Worm (Caenorhabditis elegans) whole organism, L4/young adult: ENCODE data around the gene M163.1.
"Not testable (repeated sequence)": the region's sequence is repeated elsewhere in the genome, so short reads cannot be mapped to it uniquely, and the experiment has no call there.

Experiments used
- W03F9.2 ChIP-seq: fragments of 150-350 bp; optimal IDR thresholded peaks from 2 replicates; lab custom pipeline; 2014; ENCODE audit warnings: missing biosample characterization, missing genetic modification characterization
- dao-5 ChIP-seq: sonication (generic microtip); optimal IDR thresholded peaks from 2 replicates; lab custom pipeline; 2016; ENCODE audit warnings: missing genotype, missing genetic modification characterization, moderate library complexity, missing compliant biosample characterization
- him-1 ChIP-seq: sonication (generic microtip); optimal IDR thresholded peaks from 2 replicates; lab custom pipeline; 2016; ENCODE audit warnings: missing genotype, missing genetic modification reagents, missing genetic modification characterization, missing compliant biosample characterization

M163.1 gene

DNA sequence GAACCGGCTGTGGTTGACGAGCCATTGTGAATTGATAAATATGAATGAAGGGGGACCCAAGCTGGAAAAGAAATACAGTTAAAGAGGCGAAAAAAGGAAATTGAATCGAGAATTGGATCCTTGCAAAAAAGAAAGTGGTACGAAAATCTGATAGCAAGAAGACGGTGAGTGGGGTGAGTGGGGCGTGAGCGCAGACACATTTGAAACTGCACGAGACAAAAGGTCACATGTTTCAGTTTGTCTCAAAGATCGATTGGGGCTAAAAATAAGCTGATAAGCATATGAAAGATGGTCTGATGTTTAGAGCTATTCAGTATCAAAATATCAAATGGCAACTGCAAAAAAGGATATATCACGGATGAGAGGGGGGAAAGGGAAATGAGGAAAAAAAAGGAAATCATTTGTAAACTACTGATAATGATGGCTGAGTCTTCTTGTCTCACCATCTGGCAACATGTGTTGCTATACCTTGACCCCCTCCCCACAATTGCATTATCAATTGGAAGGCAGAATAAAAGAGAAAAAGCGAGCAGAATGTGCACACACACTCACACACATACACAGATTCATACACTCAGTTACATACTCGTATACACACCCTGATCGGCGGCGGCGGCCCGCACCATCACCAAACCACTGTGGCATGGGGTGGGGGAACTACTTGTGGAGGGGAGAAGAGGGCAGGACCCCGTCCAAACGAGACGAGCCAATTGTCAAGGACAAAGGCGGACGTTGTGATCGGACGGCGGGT is at the start of gene M163.1:
TSS of gene M163.1 (minus strand) at position 25 of the 751 bp plus-strand sequence.
- TF ChIP-seq dao-5 (tag; lab: Kevin White, UChicago), result no peak
- TF ChIP-seq him-1, result no peak
- no peak for TF ChIP-seq W03F9.2 (tag; lab: Kevin White, UChicago)

DNA sequence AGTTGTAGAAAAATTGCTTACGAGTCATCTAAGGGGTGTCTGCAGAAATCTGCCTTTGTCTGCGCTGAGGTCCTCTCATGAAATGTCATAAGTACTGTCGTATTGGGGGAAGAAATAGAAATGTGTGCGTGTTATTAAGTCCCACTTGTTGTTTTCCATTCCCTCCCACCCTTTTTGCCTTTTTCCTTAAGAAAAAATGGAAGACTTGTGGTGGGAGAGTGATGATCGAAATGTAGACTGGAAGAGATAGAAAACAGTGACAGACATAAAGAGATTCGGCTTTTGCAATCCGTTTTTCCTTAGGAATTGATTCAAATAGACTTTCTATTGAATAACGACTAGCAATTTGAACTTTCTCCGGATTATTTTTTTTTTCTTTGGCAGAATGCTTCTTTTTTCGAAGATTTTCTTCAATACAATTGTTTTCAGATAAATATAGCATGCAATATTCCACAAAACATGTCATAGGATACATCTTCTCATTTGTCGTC is 46.1 kb upstream of the M163.1 start, which contains the start of gene ram-5:
TSS of gene ram-5 (plus strand) at position 441 of the 491 bp plus-strand sequence.
- no peak for TF ChIP-seq W03F9.2 (tag; lab: Kevin White, UChicago)
- no peak for TF ChIP-seq him-1
- TF ChIP-seq dao-5 (tag; lab: Kevin White, UChicago), result no peak

DNA sequence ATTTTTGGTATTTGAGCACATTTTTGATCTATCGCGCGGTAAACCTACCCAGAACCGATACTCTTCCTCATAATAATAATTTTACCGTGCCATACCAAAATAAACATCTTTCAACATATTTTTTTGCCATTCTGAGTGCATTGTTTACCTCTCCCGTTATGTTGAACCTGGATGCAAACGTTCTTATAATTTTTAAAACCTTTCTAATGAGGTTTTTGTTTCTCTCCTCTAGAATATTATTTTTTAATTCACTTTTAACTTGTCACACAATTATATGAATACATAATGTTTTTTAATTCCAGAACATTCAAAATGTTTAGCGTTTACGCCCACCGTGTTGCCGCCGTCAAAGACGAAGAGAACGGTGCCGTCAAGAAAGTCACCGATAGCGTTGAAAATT is 41.9 kb upstream of the M163.1 start, which contains the start of gene enri-2:
TSS of gene enri-2 (plus strand) at position 301 of the 400 bp plus-strand sequence.
- TF ChIP-seq W03F9.2 (tag; lab: Kevin White, UChicago), result no peak
- TF ChIP-seq dao-5 (tag; lab: Kevin White, UChicago), result no peak
- no peak for TF ChIP-seq him-1

- TF ChIP-seq W03F9.2 (tag; lab: Kevin White, UChicago), result no peak
- no peak for TF ChIP-seq him-1
- TF ChIP-seq dao-5 (tag; lab: Kevin White, UChicago), result no peak
Measured at ce11 chrX:14543224-14543623, 39.6 kb upstream of the M163.1 start, which contains the start of gene T24C2.3. T24C2.3 (plus strand) TSS chrX:14543524.

DNA sequence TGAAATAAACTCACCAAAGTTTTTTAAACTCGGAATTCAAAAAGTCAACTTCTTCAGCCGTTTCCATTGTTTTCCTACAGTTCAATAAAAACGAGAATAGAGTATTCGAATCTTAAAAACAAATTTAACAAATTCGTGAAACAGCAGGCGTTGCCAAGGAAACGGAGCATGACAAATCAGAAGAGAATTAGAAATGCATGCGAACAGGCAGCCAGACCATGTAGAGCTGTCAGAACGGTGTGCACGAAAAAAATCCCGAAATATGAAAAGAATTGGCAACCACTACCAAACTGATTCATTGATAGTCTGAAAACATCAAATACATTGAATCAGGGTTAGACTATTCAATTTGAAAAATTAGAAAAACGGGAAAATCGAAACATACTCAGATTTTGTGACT is 38.4 kb upstream of the M163.1 start, which contains the start of gene fbxa-81:
TSS of gene fbxa-81 (minus strand) at position 101 of the 400 bp plus-strand sequence.
- TF ChIP-seq dao-5 (tag; lab: Kevin White, UChicago), result no peak
- TF ChIP-seq him-1, result no peak
- TF ChIP-seq W03F9.2 (tag; lab: Kevin White, UChicago), result no peak

- TF ChIP-seq him-1 (no peak), W03F9.2 (tag; lab: Kevin White, UChicago) (no peak), dao-5 (tag; lab: Kevin White, UChicago) (no peak)
Measured at ce11 chrX:14539468-14539867, 35.8 kb upstream of the M163.1 start.

ce11 chrX:14537625-14538024 is 34.0 kb upstream of the M163.1 start:
- no peak for TF ChIP-seq W03F9.2 (tag; lab: Kevin White, UChicago)
- no peak for TF ChIP-seq dao-5 (tag; lab: Kevin White, UChicago)
- no peak for TF ChIP-seq him-1

- TF ChIP-seq W03F9.2 (tag; lab: Kevin White, UChicago), result no peak
Measured at ce11 chrX:14535913-14536312, 32.3 kb upstream of the M163.1 start.

ce11 chrX:14534596-14534995 is 31.0 kb upstream of the M163.1 start:
- TF ChIP-seq W03F9.2 (tag; lab: Kevin White, UChicago), result no peak
- TF ChIP-seq him-1, result no peak
- no peak for TF ChIP-seq dao-5 (tag; lab: Kevin White, UChicago)

DNA sequence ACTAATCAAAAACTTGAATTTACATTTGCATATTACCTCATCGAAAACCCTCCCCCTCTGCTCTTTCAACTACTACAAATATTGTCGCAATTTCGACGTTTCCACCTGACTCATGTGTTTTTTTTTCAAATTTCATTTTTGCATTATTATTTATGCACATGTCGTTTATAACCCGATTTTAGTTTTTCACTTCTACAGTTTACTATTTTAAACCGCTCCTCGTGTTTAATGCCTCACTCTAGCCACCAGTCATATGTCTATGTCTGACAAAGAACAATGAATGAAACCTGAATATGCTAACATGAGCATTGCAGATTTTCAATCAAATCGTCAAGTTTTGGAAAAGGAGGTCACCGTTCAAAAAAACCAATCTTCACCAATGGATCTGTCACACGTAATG is 30.5 kb upstream of the M163.1 start, which contains the start of gene T24C2.5:
TSS of gene T24C2.5 (plus strand) at position 301 of the 400 bp plus-strand sequence.
- TF ChIP-seq W03F9.2 (tag; lab: Kevin White, UChicago) (no peak), dao-5 (tag; lab: Kevin White, UChicago) (no peak), him-1 (no peak)

DNA sequence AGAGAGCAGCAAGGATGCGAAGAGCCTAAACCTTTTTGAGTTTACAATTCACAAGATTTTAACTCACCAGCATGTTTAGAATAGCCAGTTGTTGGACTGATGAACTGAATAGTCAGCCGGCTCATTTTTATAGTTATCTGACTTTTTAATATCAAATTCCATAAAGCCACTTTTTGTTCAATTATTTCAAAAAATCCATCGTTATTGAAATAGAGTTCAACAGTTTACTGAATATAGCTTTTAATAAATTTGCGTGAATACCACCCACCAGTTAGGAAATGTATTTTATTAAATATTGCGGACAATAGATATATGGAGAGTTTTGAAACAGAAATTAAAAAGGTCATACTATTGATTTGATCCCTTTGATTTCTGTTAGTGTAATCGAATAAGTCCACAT is 26.5 kb upstream of the M163.1 start, which contains the start of gene nspc-20:
TSS of gene nspc-20 (minus strand) at position 101 of the 400 bp plus-strand sequence.
- no peak for TF ChIP-seq W03F9.2 (tag; lab: Kevin White, UChicago)
- no peak for TF ChIP-seq dao-5 (tag; lab: Kevin White, UChicago)
- no peak for TF ChIP-seq him-1

- not testable (repeated sequence) for TF ChIP-seq dao-5 (tag; lab: Kevin White, UChicago); W03F9.2 (tag; lab: Kevin White, UChicago); him-1
Measured at ce11 chrX:14528399-14528798, 24.8 kb upstream of the M163.1 start, which contains the start of gene nspc-19. nspc-19 (plus strand) TSS chrX:14528699.

DNA sequence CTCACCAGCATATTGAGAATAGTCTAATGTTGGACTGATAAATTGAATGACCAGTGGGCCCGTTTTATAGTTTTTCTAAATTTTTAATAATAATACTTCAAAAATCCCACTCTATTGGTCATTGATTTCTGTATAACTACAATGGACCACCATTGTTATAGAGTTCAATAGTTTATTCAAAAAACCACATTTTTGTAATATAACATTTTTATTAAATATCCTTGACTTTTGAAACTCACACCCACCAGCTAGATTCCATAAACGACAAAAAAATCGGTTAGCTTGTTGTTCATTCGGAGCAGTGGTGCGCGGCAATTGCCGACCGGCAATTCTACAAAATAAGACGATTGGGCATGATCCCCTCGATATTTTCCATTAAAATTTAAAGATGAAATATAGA is 23.9 kb upstream of the M163.1 start, which contains the start of gene nspc-18:
TSS of gene nspc-18 (minus strand) at position 101 of the 400 bp plus-strand sequence.
- TF ChIP-seq dao-5 (tag; lab: Kevin White, UChicago) (no peak), him-1 (no peak), W03F9.2 (tag; lab: Kevin White, UChicago) (no peak)
